Fruit fly (Drosophila melanogaster) whole organism: ENCODE data around the gene CG43755.

Experiments used
- CG8478 ChIP-seq: fragments of >200 bp; optimal IDR thresholded peaks from 2 replicates; lab custom pipeline; 2018; ENCODE audit warnings: inconsistent platforms
- EcR ChIP-seq, 2 experiments: fragments of >200 bp; optimal IDR thresholded peaks; 2 replicates each; lab custom pipeline; 2017; ENCODE audit warnings: missing biosample characterization in 2 of 2, missing genetic modification characterization in 2 of 2, missing genetic modification reagents in 2 of 2
- pan ChIP-seq: fragments of >200 bp; optimal IDR thresholded peaks from 2 replicates; lab custom pipeline; 2017
- psq ChIP-seq: fragments of >200 bp; optimal IDR thresholded peaks from 2 replicates; lab custom pipeline; 2017
- usp ChIP-seq: fragments of >200 bp; optimal IDR thresholded peaks from 2 replicates; lab custom pipeline; 2017; ENCODE audit warnings: missing biosample characterization, missing genetic modification characterization, mixed read lengths

dm6 chr2L:289044-289443 lies 40.5 kb downstream of the CG43755 start, which contains the start of gene Amnionless:
- TF ChIP-seq usp (no peak), EcR (GFP tag; optimal IDR thresholded peaks at IDR 0.05; lab: Kevin White, UChicago) (no peak), CG8478 (no peak), psq (lab: Kevin White, UChicago) (no peak), pan (lab: Kevin White, UChicago) (no peak)
